Worm (Caenorhabditis elegans) whole organism, midembryonic: ENCODE results near the gene irld-50.

Source experiments
- T22C8.4 ChIP-seq: fragments of 200-800 bp; sonication (Bioruptor generic); IDR thresholded peaks from 2 replicates; pipeline ENCODE4 v1.3.6; 2022; ENCODE audit warnings: missing genetic modification characterization, missing compliant biosample characterization
- cog-1 ChIP-seq: sonication (generic microtip); optimal IDR thresholded peaks from 2 replicates; lab custom pipeline; 2016; ENCODE audit warnings: missing genetic modification characterization, missing compliant biosample characterization
- med-1 ChIP-seq: sonication (generic microtip); optimal IDR thresholded peaks from 2 replicates; lab custom pipeline; 2017; ENCODE audit warnings: missing genetic modification characterization, mild to moderate bottlenecking, missing compliant biosample characterization, antibody characterized with exemption, missing genetic modification reagents; ENCODE audit not compliant: insufficient read depth
- ztf-29 ChIP-seq: fragments of 200-800 bp; sonication (Bioruptor generic); IDR thresholded peaks from 2 replicates; pipeline ENCODE4 v1.3.6; 2022; ENCODE audit warnings: missing genetic modification reagents, missing genetic modification characterization, missing compliant biosample characterization

DNA sequence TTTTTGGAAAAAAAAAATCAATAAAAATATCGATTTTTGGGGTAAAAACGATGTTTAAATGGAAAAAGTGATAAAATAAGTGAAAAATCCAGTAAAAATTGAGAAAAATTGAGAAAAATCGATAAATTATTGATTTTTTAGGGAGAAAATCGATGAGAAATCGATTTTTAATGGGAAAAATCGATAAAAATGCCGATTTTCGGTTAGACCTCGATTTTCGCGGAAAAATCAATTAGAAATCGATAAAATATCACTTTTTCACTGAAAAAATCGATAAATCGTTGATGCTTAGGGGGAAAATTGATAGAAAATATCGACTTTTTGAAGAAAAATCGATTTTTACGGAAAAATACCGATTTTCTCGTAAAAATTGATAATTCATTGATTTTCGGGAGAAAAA lies 42.7 kb downstream of the irld-50 start:
- no peak for TF ChIP-seq ztf-29 (GFP tag; lab: Robert Waterston, UW)
- TF ChIP-seq T22C8.4, result peak; percentile 61; the same call in 1 of the 2 replicates
- no peak for TF ChIP-seq cog-1 (tag; lab: Kevin White, UChicago)
- no peak for TF ChIP-seq med-1 (GFP tag; lab: Kevin White, UChicago)
